Worm (Caenorhabditis elegans): ENCODE measurements around the gene C49G7.12.

- TF ChIP-seq him-1 (tag; optimal IDR thresholded peaks at IDR 0.05) = no peak
- no peak for TF ChIP-seq W03F9.2 (tag; optimal IDR thresholded peaks at IDR 0.05)
These were observed 3.9 kb upstream of the C49G7.12 start, which contains the start of gene C49G7.7 for ce11 chrV:4034303-4034702.

Measured in whole organism, L4/young adult.